Fruit fly (Drosophila melanogaster): Measurements from ENCODE around the gene ppk22.
A peak's percentile ranks its signal among the peaks of the same experiment; 100 is the strongest.

Gene ppk22

dm6 chr3R:24893320-24893955, 33.8 kb upstream of the ppk22 start:
- TF ChIP-seq CG9948 (tag; optimal IDR thresholded peaks at IDR 0.05) (peak; percentile 95), Pif1A (GFP tag; optimal IDR thresholded peaks at IDR 0.05) (peak; percentile 70), CG12605 (GFP tag; IDR thresholded peaks at IDR 0.05) (peak; percentile 56), Pif1B (GFP tag; optimal IDR thresholded peaks at IDR 0.05) (peak; percentile 76), rn (GFP tag; IDR thresholded peaks at IDR 0.05) (peak; percentile 64; the same call in 1 of the 2 replicates), CG17806 (tag; optimal IDR thresholded peaks at IDR 0.05) (peak; percentile 95), CG34367 (tag; optimal IDR thresholded peaks at IDR 0.05) (peak; percentile 83), CG14655 (GFP tag; optimal IDR thresholded peaks at IDR 0.05) (peak; percentile 96), CG10348 (GFP tag; IDR thresholded peaks at IDR 0.05) (peak; percentile 23; the same call in 1 of the 2 replicates), D1 (tag; optimal IDR thresholded peaks at IDR 0.05) (peak; percentile 98), fd96Ca (GFP tag; IDR thresholded peaks at IDR 0.05) (0 out of 3 replicates have a peak, but pooled peaks have one; percentile 12), Ets98B (GFP tag; IDR thresholded peaks at IDR 0.05) (peak; percentile 61), EcR (GFP tag; optimal IDR thresholded peaks at IDR 0.05) (peak; percentile 79), CG8159 (tag; optimal IDR thresholded peaks at IDR 0.05) (peak; percentile 96), CG13204 (GFP tag; optimal IDR thresholded peaks at IDR 0.05) (peak; percentile 51), CG4496 (GFP tag; IDR thresholded peaks at IDR 0.05) (peak; percentile 79), CG8301 (tag; optimal IDR thresholded peaks at IDR 0.05) (peak; percentile 94), gl (tag; optimal IDR thresholded peaks at IDR 0.05) (peak; percentile 74), CG32121 (GFP tag; IDR thresholded peaks at IDR 0.05) (peak; percentile 88), CG15710 (tag; optimal IDR thresholded peaks at IDR 0.05) (peak; percentile 91), Snoo (tag; optimal IDR thresholded peaks at IDR 0.05) (peak; percentile 82)

- TF ChIP-seq Pif1A (GFP tag; optimal IDR thresholded peaks at IDR 0.05) (peak; percentile 3), Snoo (tag; optimal IDR thresholded peaks at IDR 0.05) (no peak), rn (GFP tag; IDR thresholded peaks at IDR 0.05) (no peak), Ets98B (GFP tag; IDR thresholded peaks at IDR 0.05) (peak; percentile 39), CG8301 (tag; optimal IDR thresholded peaks at IDR 0.05) (peak; percentile 51), CG14655 (GFP tag; optimal IDR thresholded peaks at IDR 0.05) (peak; percentile 45), fd96Ca (GFP tag; IDR thresholded peaks at IDR 0.05) (peak; percentile 50; the same call in 1 of the 3 replicates), CG4496 (GFP tag; IDR thresholded peaks at IDR 0.05) (no peak), CG15710 (tag; optimal IDR thresholded peaks at IDR 0.05) (no peak), Pif1B (GFP tag; optimal IDR thresholded peaks at IDR 0.05) (no peak)
These were observed 31.3 kb upstream of the ppk22 start for dm6 chr3R:24890919-24891318.

dm6 chr3R:24890217-24890616, 30.6 kb upstream of the ppk22 start:
- TF ChIP-seq CG9948 (tag; optimal IDR thresholded peaks at IDR 0.05), result no peak
- TF ChIP-seq D1 (tag; optimal IDR thresholded peaks at IDR 0.05), result no peak
- no peak for TF ChIP-seq Pif1A (GFP tag; optimal IDR thresholded peaks at IDR 0.05)
- no peak for TF ChIP-seq CG34367 (tag; optimal IDR thresholded peaks at IDR 0.05)
- TF ChIP-seq CG10348 (GFP tag; IDR thresholded peaks at IDR 0.05), result no peak
- TF ChIP-seq fd96Ca (GFP tag; IDR thresholded peaks at IDR 0.05), result no peak
- TF ChIP-seq Pif1B (GFP tag; optimal IDR thresholded peaks at IDR 0.05), result no peak
- no peak for TF ChIP-seq CG32121 (GFP tag; IDR thresholded peaks at IDR 0.05)
- TF ChIP-seq CG15710 (tag; optimal IDR thresholded peaks at IDR 0.05), result no peak
- TF ChIP-seq Ets98B (GFP tag; IDR thresholded peaks at IDR 0.05), result no peak
- TF ChIP-seq rn (GFP tag; IDR thresholded peaks at IDR 0.05), result no peak
- TF ChIP-seq CG17806 (tag; optimal IDR thresholded peaks at IDR 0.05), result no peak
- TF ChIP-seq EcR (GFP tag; optimal IDR thresholded peaks at IDR 0.05), result no peak

dm6 chr3R:24889303-24889892, 29.8 kb upstream of the ppk22 start:
- TF ChIP-seq EcR (GFP tag; optimal IDR thresholded peaks at IDR 0.05), result peak; percentile 89
- 0 out of 3 replicates have a peak, but pooled peaks have one; percentile 26 for TF ChIP-seq fd96Ca (GFP tag; IDR thresholded peaks at IDR 0.05)
- TF ChIP-seq CG12605 (GFP tag; IDR thresholded peaks at IDR 0.05), result no peak

dm6 chr3R:24888418-24888817, 28.8 kb upstream of the ppk22 start:
- TF ChIP-seq Pif1B (GFP tag; optimal IDR thresholded peaks at IDR 0.05) (no peak), CG8301 (tag; optimal IDR thresholded peaks at IDR 0.05) (no peak), CG17806 (tag; optimal IDR thresholded peaks at IDR 0.05) (no peak), CG32121 (GFP tag; IDR thresholded peaks at IDR 0.05) (no peak), CG10348 (GFP tag; IDR thresholded peaks at IDR 0.05) (no peak), gl (tag; optimal IDR thresholded peaks at IDR 0.05) (no peak), Pif1A (GFP tag; optimal IDR thresholded peaks at IDR 0.05) (no peak), rn (GFP tag; IDR thresholded peaks at IDR 0.05) (no peak), CG12605 (GFP tag; IDR thresholded peaks at IDR 0.05) (no peak), Snoo (tag; optimal IDR thresholded peaks at IDR 0.05) (no peak), CG15710 (tag; optimal IDR thresholded peaks at IDR 0.05) (no peak), CG8159 (tag; optimal IDR thresholded peaks at IDR 0.05) (no peak), CG4496 (GFP tag; IDR thresholded peaks at IDR 0.05) (no peak), CG34367 (tag; optimal IDR thresholded peaks at IDR 0.05) (no peak), D1 (tag; optimal IDR thresholded peaks at IDR 0.05) (no peak)

dm6 chr3R:24886470-24886869, 26.9 kb upstream of the ppk22 start:
- 0 out of 2 replicates have a peak, but pooled peaks have one; percentile 7 for TF ChIP-seq CG12605 (GFP tag; IDR thresholded peaks at IDR 0.05)
- TF ChIP-seq CG8159 (tag; optimal IDR thresholded peaks at IDR 0.05), result no peak
- TF ChIP-seq D1 (tag; optimal IDR thresholded peaks at IDR 0.05), result no peak
- no peak for TF ChIP-seq CG17806 (tag; optimal IDR thresholded peaks at IDR 0.05)
- no peak for TF ChIP-seq fd96Ca (GFP tag; IDR thresholded peaks at IDR 0.05)
- TF ChIP-seq Ets98B (GFP tag; IDR thresholded peaks at IDR 0.05), result 0 out of 2 replicates have a peak, but pooled peaks have one; percentile 28
- peak; percentile 51 for TF ChIP-seq Pif1A (GFP tag; optimal IDR thresholded peaks at IDR 0.05)
- no peak for TF ChIP-seq Pif1B (GFP tag; optimal IDR thresholded peaks at IDR 0.05)
- no peak for TF ChIP-seq Snoo (tag; optimal IDR thresholded peaks at IDR 0.05)
- TF ChIP-seq CG8301 (tag; optimal IDR thresholded peaks at IDR 0.05), result peak; percentile 54
- no peak for TF ChIP-seq rn (GFP tag; IDR thresholded peaks at IDR 0.05)
- no peak for TF ChIP-seq CG15710 (tag; optimal IDR thresholded peaks at IDR 0.05)
- no peak for TF ChIP-seq EcR (GFP tag; optimal IDR thresholded peaks at IDR 0.05)
- TF ChIP-seq gl (tag; optimal IDR thresholded peaks at IDR 0.05), result no peak
- TF ChIP-seq CG4496 (GFP tag; IDR thresholded peaks at IDR 0.05), result peak; percentile 49; the same call in 1 of the 3 replicates
- TF ChIP-seq CG14655 (GFP tag; optimal IDR thresholded peaks at IDR 0.05), result no peak
- no peak for TF ChIP-seq CG32121 (GFP tag; IDR thresholded peaks at IDR 0.05)
- TF ChIP-seq CG9948 (tag; optimal IDR thresholded peaks at IDR 0.05), result no peak
- no peak for TF ChIP-seq CG10348 (GFP tag; IDR thresholded peaks at IDR 0.05)
- TF ChIP-seq CG13204 (GFP tag; optimal IDR thresholded peaks at IDR 0.05), result no peak
- TF ChIP-seq CG34367 (tag; optimal IDR thresholded peaks at IDR 0.05), result no peak
